Fruit fly (Drosophila melanogaster) whole organism, embryonic: ENCODE data around the gene CG31729.

Experiments used
- CG9215 ChIP-seq: fragments of 200-800 bp; sonication (Bioruptor generic); IDR thresholded peaks from 2 replicates; pipeline ENCODE4 v1.3.6; 2022; ENCODE audit warnings: missing biosample characterization, missing genetic modification characterization
- HmgZ ChIP-seq: fragments of 200-800 bp; sonication (Bioruptor generic); optimal IDR thresholded peaks from 2 replicates; lab custom pipeline; 2018; ENCODE audit warnings: missing biosample characterization, mild to moderate bottlenecking, missing genetic modification characterization
- dmrt11E ChIP-seq: fragments of 200-800 bp; sonication (Bioruptor generic); optimal IDR thresholded peaks from 3 replicates; lab custom pipeline; 2018; ENCODE audit warnings: missing biosample characterization, mild to moderate bottlenecking, missing genetic modification characterization, moderate library complexity
- h ChIP-seq: fragments of >200 bp; optimal IDR thresholded peaks from 2 replicates; lab custom pipeline; 2017
- ind ChIP-seq: fragments of 200-800 bp; sonication (Bioruptor generic); optimal IDR thresholded peaks from 3 replicates; lab custom pipeline; 2016; ENCODE audit warnings: missing biosample characterization, missing genetic modification characterization
- org-1 ChIP-seq: fragments of 200-800 bp; sonication (Bioruptor generic); optimal IDR thresholded peaks from 2 replicates; lab custom pipeline; 2017; ENCODE audit warnings: missing biosample characterization, missing genetic modification characterization
- pzg ChIP-seq: fragments of 200-800 bp; sonication (Bioruptor generic); optimal IDR thresholded peaks from 3 replicates; lab custom pipeline; 2018; ENCODE audit warnings: missing biosample characterization, mild to moderate bottlenecking, missing genetic modification characterization, moderate library complexity

DNA sequence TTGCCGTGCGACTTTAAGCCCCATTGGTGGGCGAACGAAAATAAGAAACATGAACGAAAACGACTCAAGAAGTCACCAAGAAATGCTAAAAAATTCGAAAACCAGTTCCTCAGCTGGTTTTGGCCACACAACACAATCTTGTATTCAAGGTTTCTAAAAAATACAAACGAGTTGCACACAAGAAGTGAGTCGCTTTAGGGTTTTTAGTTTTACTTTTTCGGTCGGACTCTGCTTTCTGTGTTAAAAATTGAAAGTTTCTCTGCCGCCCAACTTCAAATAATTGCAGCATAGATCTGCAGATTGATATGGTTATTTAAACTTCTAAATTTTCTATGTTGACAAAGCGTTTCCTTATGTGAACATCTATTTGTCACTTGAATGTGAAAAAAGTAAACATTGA lies 2.8 kb downstream of the CG31729 start, which contains the start of gene CG16824:
- TF ChIP-seq h (lab: Kevin White, UChicago) (no peak), HmgZ (tag; lab: Kevin White, UChicago) (no peak), pzg (GFP tag; lab: Kevin White, UChicago) (no peak), dmrt11E (tag; lab: Kevin White, UChicago) (no peak), org-1 (no peak), CG9215 (GFP tag; lab: Robert Waterston, UW) (no peak), ind (GFP tag; lab: Kevin White, UChicago) (no peak)
